Worm (Caenorhabditis elegans) whole organism, midembryonic: ENCODE results near the gene znf-207.

Experiments used
- flt-1 ChIP-seq: fragments of 200-800 bp; sonication (Bioruptor generic); IDR thresholded peaks from 2 replicates; pipeline ENCODE4 v1.3.6; 2022; ENCODE audit warnings: missing genetic modification characterization, missing compliant biosample characterization
- med-1 ChIP-seq: sonication (generic microtip); optimal IDR thresholded peaks from 2 replicates; lab custom pipeline; 2017; ENCODE audit warnings: missing genetic modification characterization, mild to moderate bottlenecking, missing compliant biosample characterization, antibody characterized with exemption, missing genetic modification reagents; ENCODE audit not compliant: insufficient read depth
- ref-1 ChIP-seq: fragments of 200-800 bp; sonication (Bioruptor generic); conservative IDR thresholded peaks from 2 replicates; pipeline ENCODE4 v1.3.6; 2022; ENCODE audit warnings: missing genetic modification reagents, missing genetic modification characterization, missing compliant biosample characterization
- tab-1 ChIP-seq: fragments of 200-800 bp; sonication (Bioruptor generic); IDR thresholded peaks from 2 replicates; pipeline ENCODE4 v1.3.6; 2022; ENCODE audit warnings: missing genetic modification characterization, missing compliant biosample characterization
- ztf-23 ChIP-seq: fragments of 200-800 bp; sonication (Bioruptor generic); IDR thresholded peaks from 2 replicates; pipeline ENCODE4 v1.3.6; 2022; ENCODE audit warnings: missing genetic modification reagents, missing genetic modification characterization, missing compliant biosample characterization

- no peak for TF ChIP-seq ref-1
- no peak for TF ChIP-seq ztf-23 (GFP tag; lab: Robert Waterston, UW)
- TF ChIP-seq med-1 (GFP tag; lab: Kevin White, UChicago) = no peak
- no peak for TF ChIP-seq tab-1 (GFP tag; lab: Robert Waterston, UW)
- TF ChIP-seq flt-1 = no peak
Observed at ce11 chrIV:11271262-11271661, 39.5 kb upstream of the znf-207 start, which contains the start of gene nhr-7.
